Worm (Caenorhabditis elegans) whole organism, L3 larva: ENCODE results near the gene vhp-1.

Experiments
- nhr-11 ChIP-seq: fragments of 150-350 bp; optimal IDR thresholded peaks from 2 replicates; lab custom pipeline; 2014; ENCODE audit warnings: missing biosample characterization, missing genetic modification characterization
- nhr-77 ChIP-seq: fragments of 150-350 bp; optimal IDR thresholded peaks from 2 replicates; lab custom pipeline; 2014; ENCODE audit warnings: missing biosample characterization, missing genetic modification characterization
- ztf-4 ChIP-seq: fragments of 150-350 bp; optimal IDR thresholded peaks from 2 replicates; lab custom pipeline; 2014; ENCODE audit warnings: missing biosample characterization, missing genetic modification characterization

- TF ChIP-seq nhr-77, result no peak
- no peak for TF ChIP-seq nhr-11 (tag; lab: Kevin White, UChicago)
- no peak for TF ChIP-seq ztf-4 (tag; lab: Kevin White, UChicago)
Measured at ce11 chrII:5338301-5338700, 15.2 kb downstream of the vhp-1 start.
